Worm (Caenorhabditis elegans) whole organism, mixed stage, embryonic: ENCODE results near the gene cyp-35B1.

Experiments used
- M03D4.4 ChIP-seq: sonication (generic microtip); optimal IDR thresholded peaks from 2 replicates; lab custom pipeline; 2017; ENCODE audit warnings: mild to moderate bottlenecking, missing genetic modification characterization, missing compliant biosample characterization
- bed-3 ChIP-seq: fragments of 200-800 bp; sonication (Bioruptor generic); optimal IDR thresholded peaks from 3 replicates; lab custom pipeline; 2018; ENCODE audit warnings: mild to moderate bottlenecking, missing genetic modification characterization, moderate library complexity, missing compliant biosample characterization
- ceh-39 ChIP-seq: fragments of 150-350 bp; optimal IDR thresholded peaks from 2 replicates; lab custom pipeline; 2014; ENCODE audit warnings: missing biosample characterization, missing genetic modification characterization
- ceh-43 ChIP-seq: fragments of 200-800 bp; sonication (Bioruptor generic); optimal IDR thresholded peaks from 2 replicates; lab custom pipeline; 2018; ENCODE audit warnings: mild to moderate bottlenecking, missing genetic modification characterization, moderate library complexity, missing compliant biosample characterization
- ceh-83 ChIP-seq: fragments of 200-800 bp; sonication (Bioruptor generic); optimal IDR thresholded peaks from 2 replicates; lab custom pipeline; 2018; ENCODE audit warnings: mild to moderate bottlenecking, missing genetic modification characterization, missing compliant biosample characterization
- cnd-1 ChIP-seq: fragments of 200-800 bp; sonication (Bioruptor generic); optimal IDR thresholded peaks from 2 replicates; lab custom pipeline; 2018; ENCODE audit warnings: mild to moderate bottlenecking, missing genetic modification characterization, missing compliant biosample characterization
- drap-1 ChIP-seq: fragments of 200-800 bp; sonication (Bioruptor generic); optimal IDR thresholded peaks from 3 replicates; lab custom pipeline; 2018; ENCODE audit warnings: mild to moderate bottlenecking, missing genetic modification characterization, missing compliant biosample characterization
- elt-1 ChIP-seq: sonication (generic microtip); optimal IDR thresholded peaks from 2 replicates; lab custom pipeline; 2017; ENCODE audit warnings: missing genetic modification characterization, mild to moderate bottlenecking, missing compliant biosample characterization, antibody characterized with exemption, moderate library complexity, borderline replicate concordance; ENCODE audit not compliant: insufficient read depth
- elt-3 ChIP-seq: fragments of 150-350 bp; optimal IDR thresholded peaks from 2 replicates; lab custom pipeline; 2014; ENCODE audit warnings: missing biosample characterization, missing genetic modification characterization
- flh-1 ChIP-seq: fragments of 200-800 bp; sonication (Bioruptor generic); optimal IDR thresholded peaks from 2 replicates; lab custom pipeline; 2018; ENCODE audit warnings: mild to moderate bottlenecking, missing genetic modification characterization, moderate library complexity, missing compliant biosample characterization
- ham-2 ChIP-seq: fragments of 200-800 bp; sonication (Bioruptor generic); optimal IDR thresholded peaks from 2 replicates; lab custom pipeline; 2018; ENCODE audit warnings: mild to moderate bottlenecking, missing genetic modification characterization, missing compliant biosample characterization
- lin-13 ChIP-seq: fragments of 150-350 bp; optimal IDR thresholded peaks from 2 replicates; lab custom pipeline; 2014; ENCODE audit warnings: missing biosample characterization, missing genetic modification characterization
- lin-32 ChIP-seq: fragments of 200-800 bp; sonication (Bioruptor generic); optimal IDR thresholded peaks from 2 replicates; lab custom pipeline; 2018; ENCODE audit warnings: mild to moderate bottlenecking, missing genetic modification characterization, missing compliant biosample characterization
- lsy-2 ChIP-seq: fragments of 150-350 bp; optimal IDR thresholded peaks from 2 replicates; lab custom pipeline; 2014; ENCODE audit warnings: missing biosample characterization, missing genetic modification characterization
- mab-5 ChIP-seq: fragments of 150-350 bp; optimal IDR thresholded peaks from 2 replicates; lab custom pipeline; 2014; ENCODE audit warnings: missing biosample characterization, missing genetic modification characterization
- mep-1 ChIP-seq: fragments of 150-350 bp; optimal IDR thresholded peaks from 2 replicates; lab custom pipeline; 2017; ENCODE audit warnings: missing biosample characterization, missing genetic modification reagents, missing genetic modification characterization, inconsistent platforms
- mls-2 ChIP-seq: sonication (generic microtip); optimal IDR thresholded peaks from 2 replicates; lab custom pipeline; 2016; ENCODE audit warnings: mild to moderate bottlenecking, missing genetic modification characterization, moderate library complexity, missing compliant biosample characterization
- nhr-12 ChIP-seq: fragments of 150-350 bp; optimal IDR thresholded peaks from 2 replicates; lab custom pipeline; 2014; ENCODE audit warnings: missing biosample characterization, missing genetic modification characterization
- nhr-2 ChIP-seq: fragments of 150-350 bp; optimal IDR thresholded peaks from 2 replicates; lab custom pipeline; 2014; ENCODE audit warnings: missing biosample characterization, missing genetic modification characterization
- nhr-76 ChIP-seq: sonication (generic microtip); optimal IDR thresholded peaks from 2 replicates; lab custom pipeline; 2017; ENCODE audit warnings: missing biosample characterization, missing genetic modification characterization
- pha-4 ChIP-seq: fragments of 150-350 bp; optimal IDR thresholded peaks from 2 replicates; lab custom pipeline; 2018; ENCODE audit warnings: missing biosample characterization, missing genetic modification reagents, missing genetic modification characterization
- sem-2 ChIP-seq: fragments of 200-800 bp; sonication (Bioruptor generic); optimal IDR thresholded peaks from 2 replicates; lab custom pipeline; 2018; ENCODE audit warnings: mild to moderate bottlenecking, missing genetic modification characterization, missing compliant biosample characterization
- snpc-4 ChIP-seq: fragments of 150-350 bp; optimal IDR thresholded peaks from 2 replicates; lab custom pipeline; 2014; ENCODE audit warnings: missing biosample characterization, missing genetic modification characterization
- sptf-1 ChIP-seq: sonication (generic microtip); optimal IDR thresholded peaks from 2 replicates; lab custom pipeline; 2017; ENCODE audit warnings: mild to moderate bottlenecking, missing genetic modification characterization, moderate library complexity, missing compliant biosample characterization
- tbx-8 ChIP-seq: fragments of 200-800 bp; sonication (Bioruptor generic); optimal IDR thresholded peaks from 2 replicates; lab custom pipeline; 2018; ENCODE audit warnings: mild to moderate bottlenecking, missing genetic modification characterization, moderate library complexity, missing compliant biosample characterization
- unc-120 ChIP-seq: sonication (generic microtip); optimal IDR thresholded peaks from 2 replicates; lab custom pipeline; 2017; ENCODE audit warnings: missing genetic modification characterization, missing compliant biosample characterization; ENCODE audit not compliant: poor library complexity, severe bottlenecking
- unc-39 ChIP-seq: fragments of 150-350 bp; optimal IDR thresholded peaks from 2 replicates; lab custom pipeline; 2014; ENCODE audit warnings: missing biosample characterization, missing genetic modification characterization
- unc-62 ChIP-seq: fragments of 150-350 bp; optimal IDR thresholded peaks from 2 replicates; lab custom pipeline; 2014; ENCODE audit warnings: missing biosample characterization, missing genetic modification reagents, missing genetic modification characterization
- zip-8 ChIP-seq: fragments of 150-350 bp; optimal IDR thresholded peaks from 2 replicates; lab custom pipeline; 2014; ENCODE audit warnings: missing biosample characterization, missing genetic modification characterization
- ztf-11 ChIP-seq: fragments of 150-350 bp; optimal IDR thresholded peaks from 2 replicates; lab custom pipeline; 2014; ENCODE audit warnings: missing biosample characterization, missing genetic modification characterization

The cyp-35B1 gene

ce11 chrV:3938789-3939188 is at the start of gene cyp-35B1:
Gene cyp-35B1 (plus strand): TSS chrV:3939032.
- TF ChIP-seq ztf-11: no peak
- TF ChIP-seq ceh-83: no peak
- no peak for TF ChIP-seq lsy-2 (tag; lab: Kevin White, UChicago)
- no peak for TF ChIP-seq elt-3
- no peak for TF ChIP-seq unc-39
- TF ChIP-seq zip-8 (tag; lab: Kevin White, UChicago): no peak
- no peak for TF ChIP-seq elt-1 (tag; lab: Kevin White, UChicago)
- no peak for TF ChIP-seq pha-4 (tag; lab: Kevin White, UChicago)
- TF ChIP-seq ceh-39 (tag; lab: Kevin White, UChicago): no peak
- no peak for TF ChIP-seq snpc-4 (tag; lab: Kevin White, UChicago)
- TF ChIP-seq lin-13 (tag; lab: Kevin White, UChicago): no peak
- TF ChIP-seq sptf-1 (tag; lab: Kevin White, UChicago): no peak
- no peak for TF ChIP-seq bed-3
- no peak for TF ChIP-seq nhr-12 (tag; lab: Kevin White, UChicago)
- TF ChIP-seq cnd-1 (tag; lab: Kevin White, UChicago): no peak

- TF ChIP-seq mab-5 (no peak), elt-1 (tag; lab: Kevin White, UChicago) (no peak), lin-13 (tag; lab: Kevin White, UChicago) (no peak), cnd-1 (tag; lab: Kevin White, UChicago) (no peak), unc-62 (GFP tag; lab: Kevin White, UChicago) (no peak), ceh-43 (no peak), nhr-76 (tag; lab: Kevin White, UChicago) (no peak), mls-2 (tag; lab: Kevin White, UChicago) (no peak), tbx-8 (no peak), snpc-4 (tag; lab: Kevin White, UChicago) (no peak), ham-2 (GFP tag; lab: Kevin White, UChicago) (no peak), nhr-2 (no peak), drap-1 (GFP tag; lab: Kevin White, UChicago) (no peak), lsy-2 (tag; lab: Kevin White, UChicago) (no peak), elt-3 (no peak), sem-2 (GFP tag; lab: Kevin White, UChicago) (no peak)
- TF ChIP-seq, all 35 proteins: peak for 0
Measured at ce11 chrV:3889113-3889512, 49.7 kb upstream of the cyp-35B1 start, which contains the start of gene C17E7.13. Gene C17E7.13 (minus strand): TSS chrV:3889288.

- TF ChIP-seq unc-62 (GFP tag; lab: Kevin White, UChicago): no peak
- no peak for TF ChIP-seq unc-120 (tag; lab: Kevin White, UChicago)
- TF ChIP-seq lin-32 (GFP tag; lab: Kevin White, UChicago): no peak
- no peak for TF ChIP-seq bed-3
- TF ChIP-seq M03D4.4 (tag; lab: Kevin White, UChicago): no peak
- no peak for TF ChIP-seq sptf-1 (tag; lab: Kevin White, UChicago)
- TF ChIP-seq elt-1 (tag; lab: Kevin White, UChicago): no peak
- no peak for TF ChIP-seq mep-1 (tag; lab: Kevin White, UChicago)
- TF ChIP-seq tbx-8: no peak
- no peak for TF ChIP-seq ztf-11
- TF ChIP-seq ceh-39 (tag; lab: Kevin White, UChicago): no peak
Measured at ce11 chrV:3890761-3891160, 48.1 kb upstream of the cyp-35B1 start, which contains the start of gene C17E7.9. Gene C17E7.9 (minus strand): TSS chrV:3890861.

ce11 chrV:3891919-3892318 is 46.9 kb upstream of the cyp-35B1 start, which contains the start of gene C17E7.12:
Gene C17E7.12 (minus strand): TSS chrV:3892019.
- no peak for TF ChIP-seq zip-8 (tag; lab: Kevin White, UChicago)
- no peak for TF ChIP-seq snpc-4 (tag; lab: Kevin White, UChicago)
- TF ChIP-seq flh-1 (GFP tag; lab: Kevin White, UChicago): no peak
- TF ChIP-seq ceh-83: no peak
- TF ChIP-seq lin-13 (tag; lab: Kevin White, UChicago): no peak
- no peak for TF ChIP-seq cnd-1 (tag; lab: Kevin White, UChicago)
- no peak for TF ChIP-seq drap-1 (GFP tag; lab: Kevin White, UChicago)
- TF ChIP-seq bed-3: no peak
- no peak for TF ChIP-seq mls-2 (tag; lab: Kevin White, UChicago)
- no peak for TF ChIP-seq mab-5
- no peak for TF ChIP-seq pha-4 (tag; lab: Kevin White, UChicago)
- TF ChIP-seq elt-3: no peak
- no peak for TF ChIP-seq sem-2 (GFP tag; lab: Kevin White, UChicago)
- TF ChIP-seq ham-2 (GFP tag; lab: Kevin White, UChicago): no peak
- no peak for TF ChIP-seq lin-32 (GFP tag; lab: Kevin White, UChicago)
- no peak for TF ChIP-seq tbx-8
